Worm (Caenorhabditis elegans) whole organism, young adult: ENCODE measurements around the gene sre-53.
A peak's percentile ranks its signal among the peaks of the same experiment; 100 is the strongest.

ENCODE experiments used
- C17E4.6 ChIP-seq: fragments of 200-800 bp; sonication (Bioruptor generic); IDR thresholded peaks from 2 replicates; pipeline ENCODE4 v1.3.6; 2022; ENCODE audit warnings: missing genetic modification reagents, missing genetic modification characterization, missing compliant biosample characterization
- F22D6.2 ChIP-seq: sonication (generic microtip); optimal IDR thresholded peaks from 2 replicates; lab custom pipeline; 2016; ENCODE audit warnings: mild to moderate bottlenecking, missing genetic modification characterization, missing compliant biosample characterization
- F37B4.10 ChIP-seq: fragments of 200-800 bp; sonication (Bioruptor generic); IDR thresholded peaks from 2 replicates; pipeline ENCODE4 v1.3.6; 2022; ENCODE audit warnings: missing genetic modification characterization, missing compliant biosample characterization
- F49E8.2 ChIP-seq: sonication (generic microtip); optimal IDR thresholded peaks from 3 replicates; lab custom pipeline; 2017; ENCODE audit warnings: missing genetic modification characterization, mild to moderate bottlenecking, missing compliant biosample characterization, antibody characterized with exemption, moderate library complexity; ENCODE audit not compliant: insufficient read depth
- F52B5.7 ChIP-seq: sonication (generic microtip); optimal IDR thresholded peaks from 2 replicates; lab custom pipeline; 2016; ENCODE audit warnings: mild to moderate bottlenecking, missing genetic modification characterization, missing compliant biosample characterization
- K12H6.12 ChIP-seq: fragments of 200-800 bp; sonication (Bioruptor generic); optimal IDR thresholded peaks from 2 replicates; lab custom pipeline; 2018; ENCODE audit warnings: mild to moderate bottlenecking, missing genetic modification characterization, missing compliant biosample characterization
- T07F8.4 ChIP-seq: sonication (generic microtip); optimal IDR thresholded peaks from 2 replicates; lab custom pipeline; 2016; ENCODE audit warnings: mild to moderate bottlenecking, missing genetic modification characterization, moderate library complexity, missing compliant biosample characterization
- Y56A3A.18 ChIP-seq: fragments of 200-800 bp; sonication (Bioruptor generic); IDR thresholded peaks from 2 replicates; pipeline ENCODE4 v1.3.6; 2022; ENCODE audit warnings: missing genetic modification reagents, missing genetic modification characterization, missing compliant biosample characterization
- Y67H2A.10 ChIP-seq: fragments of 200-800 bp; sonication (Bioruptor generic); conservative IDR thresholded peaks from 2 replicates; pipeline ENCODE4 v1.3.6; 2022; ENCODE audit warnings: missing genetic modification reagents, missing genetic modification characterization, missing compliant biosample characterization
- Y79H2A.3 ChIP-seq: fragments of 200-800 bp; sonication (Bioruptor generic); conservative IDR thresholded peaks from 2 replicates; pipeline ENCODE4 v1.3.6; 2022; ENCODE audit warnings: missing genetic modification reagents, missing genetic modification characterization, missing compliant biosample characterization
- Y95B8A.8 ChIP-seq: fragments of 200-800 bp; sonication (Bioruptor generic); IDR thresholded peaks from 2 replicates; pipeline ENCODE4 v1.3.6; 2022; ENCODE audit warnings: missing genetic modification reagents, missing genetic modification characterization, missing compliant biosample characterization
- ama-1 ChIP-seq, 3 experiments: fragments of 150-350 bp in 1 of 3; sonication (generic microtip) in 2 of 3; optimal IDR thresholded peaks; 2 replicates each; lab custom pipeline; 2014 to 2018; ENCODE audit warnings: missing biosample characterization in 2 of 3, missing genetic modification characterization in 2 of 3, missing genetic modification reagents in 2 of 3
- athp-1 ChIP-seq: sonication (generic microtip); optimal IDR thresholded peaks from 2 replicates; lab custom pipeline; 2017; ENCODE audit warnings: mild to moderate bottlenecking, missing genetic modification characterization, missing compliant biosample characterization
- attf-5 ChIP-seq: fragments of 200-800 bp; sonication (Bioruptor generic); optimal IDR thresholded peaks from 2 replicates; lab custom pipeline; 2018; ENCODE audit warnings: mild to moderate bottlenecking, missing genetic modification characterization, missing compliant biosample characterization
- attf-6 ChIP-seq: fragments of 200-800 bp; sonication (Bioruptor generic); IDR thresholded peaks from 2 replicates; pipeline ENCODE4 v1.3.6; 2022; ENCODE audit warnings: missing genetic modification reagents, missing genetic modification characterization, missing compliant biosample characterization
- ccch-3 ChIP-seq: fragments of 200-800 bp; sonication (Bioruptor generic); optimal IDR thresholded peaks from 2 replicates; lab custom pipeline; 2018; ENCODE audit warnings: mild to moderate bottlenecking, missing genetic modification characterization, missing compliant biosample characterization
- cebp-2 ChIP-seq: fragments of 200-800 bp; sonication (Bioruptor generic); IDR thresholded peaks from 2 replicates; pipeline ENCODE4 v1.3.6; 2022; ENCODE audit warnings: missing genetic modification characterization, missing compliant biosample characterization
- ceh-100 ChIP-seq: fragments of 200-800 bp; sonication (Bioruptor generic); IDR thresholded peaks from 2 replicates; pipeline ENCODE4 v1.3.6; 2022; ENCODE audit warnings: missing genetic modification reagents, missing genetic modification characterization, missing compliant biosample characterization
- ceh-27 ChIP-seq: fragments of 200-800 bp; sonication (Bioruptor generic); optimal IDR thresholded peaks from 2 replicates; lab custom pipeline; 2018; ENCODE audit warnings: mild to moderate bottlenecking, missing genetic modification characterization, moderate library complexity, missing compliant biosample characterization
- ceh-79 ChIP-seq: sonication (generic microtip); optimal IDR thresholded peaks from 2 replicates; lab custom pipeline; 2017; ENCODE audit warnings: mild to moderate bottlenecking, missing genetic modification characterization, missing compliant biosample characterization
- ceh-91 ChIP-seq: fragments of 200-800 bp; sonication (Bioruptor generic); IDR thresholded peaks from 2 replicates; pipeline ENCODE4 v1.3.6; 2022; ENCODE audit warnings: missing genetic modification reagents, missing genetic modification characterization, missing compliant biosample characterization
- dox-1 ChIP-seq: fragments of 200-800 bp; sonication (Bioruptor generic); IDR thresholded peaks from 2 replicates; pipeline ENCODE4 v1.3.6; 2022; ENCODE audit warnings: missing genetic modification reagents, missing genetic modification characterization, missing compliant biosample characterization
- egrh-3 ChIP-seq: fragments of 200-800 bp; sonication (Bioruptor generic); IDR thresholded peaks from 2 replicates; pipeline ENCODE4 v1.3.6; 2022; ENCODE audit warnings: missing genetic modification reagents, missing genetic modification characterization, missing compliant biosample characterization
- ets-4 ChIP-seq: fragments of 200-800 bp; sonication (Bioruptor generic); optimal IDR thresholded peaks from 2 replicates; lab custom pipeline; 2018; ENCODE audit warnings: mild to moderate bottlenecking, missing genetic modification characterization, missing compliant biosample characterization
- gei-17 ChIP-seq: fragments of 200-800 bp; sonication (Bioruptor generic); optimal IDR thresholded peaks from 2 replicates; lab custom pipeline; 2018; ENCODE audit warnings: mild to moderate bottlenecking, missing genetic modification characterization, missing compliant biosample characterization
- lin-35 ChIP-seq, 3 experiments: fragments of 150-350 bp in 2 of 3; sonication (generic microtip) in 1 of 3; optimal IDR thresholded peaks; 2 replicates each; lab custom pipeline; 2014 to 2018; ENCODE audit warnings: missing biosample characterization in 3 of 3, missing genetic modification characterization in 3 of 3, missing genetic modification reagents in 3 of 3
- lir-1 ChIP-seq: fragments of 200-800 bp; sonication (Bioruptor generic); conservative IDR thresholded peaks from 2 replicates; pipeline ENCODE4 v1.3.6; 2022; ENCODE audit warnings: missing genetic modification reagents, missing genetic modification characterization, missing compliant biosample characterization
- mcd-1 ChIP-seq: fragments of 200-800 bp; sonication (Bioruptor generic); IDR thresholded peaks from 2 replicates; pipeline ENCODE4 v1.3.6; 2022; ENCODE audit warnings: missing genetic modification reagents, missing genetic modification characterization, missing compliant biosample characterization
- nfya-2 ChIP-seq: fragments of 200-800 bp; sonication (Bioruptor generic); IDR thresholded peaks from 2 replicates; pipeline ENCODE4 v1.3.6; 2022; ENCODE audit warnings: missing genetic modification reagents, missing genetic modification characterization, missing compliant biosample characterization
- nfyb-1 ChIP-seq: fragments of 200-800 bp; sonication (Bioruptor generic); IDR thresholded peaks from 2 replicates; pipeline ENCODE4 v1.3.6; 2022; ENCODE audit warnings: missing genetic modification reagents, missing genetic modification characterization, missing compliant biosample characterization
- nhr-179 ChIP-seq: sonication (generic microtip); optimal IDR thresholded peaks from 2 replicates; lab custom pipeline; 2016; ENCODE audit warnings: mild to moderate bottlenecking, missing genetic modification characterization, missing compliant biosample characterization
- nhr-27 ChIP-seq: fragments of 200-800 bp; sonication (Bioruptor generic); optimal IDR thresholded peaks from 2 replicates; lab custom pipeline; 2018; ENCODE audit warnings: mild to moderate bottlenecking, missing genetic modification characterization, moderate library complexity, missing compliant biosample characterization
- nhr-90 ChIP-seq: sonication (generic microtip); optimal IDR thresholded peaks from 2 replicates; lab custom pipeline; 2016; ENCODE audit warnings: missing genotype, mild to moderate bottlenecking, missing genetic modification characterization, missing compliant biosample characterization
- pbrm-1 ChIP-seq: fragments of 200-800 bp; sonication (Bioruptor generic); IDR thresholded peaks from 2 replicates; pipeline ENCODE4 v1.3.6; 2022; ENCODE audit warnings: missing genetic modification reagents, missing genetic modification characterization, missing compliant biosample characterization
- snpc-1.3 ChIP-seq: sonication (generic microtip); optimal IDR thresholded peaks from 2 replicates; lab custom pipeline; 2017; ENCODE audit warnings: missing genetic modification characterization, mild to moderate bottlenecking, missing compliant biosample characterization, antibody characterized with exemption, moderate library complexity, missing genotype, missing genetic modification reagents; ENCODE audit not compliant: insufficient read depth
- somi-1 ChIP-seq: fragments of 200-800 bp; sonication (Bioruptor generic); optimal IDR thresholded peaks from 2 replicates; lab custom pipeline; 2018; ENCODE audit warnings: mild to moderate bottlenecking, missing genetic modification characterization, missing compliant biosample characterization
- tbp1 ChIP-seq: fragments of 200-800 bp; sonication (Bioruptor generic); optimal IDR thresholded peaks from 2 replicates; lab custom pipeline; 2018; ENCODE audit warnings: mild to moderate bottlenecking, missing genetic modification characterization, missing compliant biosample characterization
- tbx-9 ChIP-seq: sonication (generic microtip); optimal IDR thresholded peaks from 2 replicates; lab custom pipeline; 2016; ENCODE audit warnings: borderline replicate concordance, missing genetic modification characterization, inconsistent platforms, missing compliant biosample characterization
- unc-62 ChIP-seq: fragments of 150-350 bp; optimal IDR thresholded peaks from 2 replicates; lab custom pipeline; 2014; ENCODE audit warnings: missing biosample characterization, missing genetic modification reagents, missing genetic modification characterization
- xnd-1 ChIP-seq: sonication (generic microtip); optimal IDR thresholded peaks from 2 replicates; lab custom pipeline; 2016; ENCODE audit warnings: missing genotype, missing genetic modification reagents, missing genetic modification characterization, missing compliant biosample characterization
- ztf-22 ChIP-seq: fragments of 200-800 bp; sonication (Bioruptor generic); optimal IDR thresholded peaks from 2 replicates; lab custom pipeline; 2018; ENCODE audit warnings: mild to moderate bottlenecking, missing genetic modification characterization, moderate library complexity, missing compliant biosample characterization
- ztf-26 ChIP-seq: sonication (generic microtip); optimal IDR thresholded peaks from 2 replicates; lab custom pipeline; 2017; ENCODE audit warnings: missing genetic modification characterization, missing compliant biosample characterization

Gene sre-53

ce11 chrII:12303142-12303541 is 20.1 kb downstream of the sre-53 start, which contains the start of gene sre-50 (continued):
- no peak for TF ChIP-seq F49E8.2 (tag; lab: Kevin White, UChicago)
- TF ChIP-seq ztf-26, result no peak

DNA sequence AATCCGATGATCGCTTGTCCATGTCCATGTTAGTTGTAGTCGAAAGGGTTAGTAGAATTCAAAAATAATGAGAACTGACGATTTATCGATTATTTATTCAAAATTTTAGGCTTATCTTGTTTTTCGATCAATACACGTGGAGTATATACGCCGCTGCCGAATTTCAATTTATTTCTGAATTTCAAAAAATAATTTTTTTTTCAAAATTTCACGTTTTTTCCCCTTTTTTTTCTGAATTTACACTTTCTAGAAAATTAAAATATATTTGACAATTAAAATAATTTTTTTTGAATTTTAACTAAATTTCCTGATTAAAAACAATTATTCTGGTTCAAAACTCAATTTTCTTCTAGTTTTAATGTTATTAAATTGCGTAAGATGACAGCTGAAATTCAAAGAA is 20.9 kb downstream of the sre-53 start, which contains the start of gene C50E10.1:
C50E10.1 (minus strand) TSS at position 101 of the 400 bp plus-strand sequence.
- TF ChIP-seq attf-5 (GFP tag; lab: Kevin White, UChicago) (no peak), tbx-9 (tag; lab: Kevin White, UChicago) (no peak), F22D6.2 (no peak), ceh-91 (no peak), athp-1 (tag; lab: Kevin White, UChicago) (no peak), F52B5.7 (tag; lab: Kevin White, UChicago) (no peak), nfya-2 (no peak), cebp-2 (GFP tag; lab: Robert Waterston, UW) (no peak), C17E4.6 (GFP tag; lab: Robert Waterston, UW) (no peak), lin-35 (GFP tag; optimal IDR thresholded peaks at IDR 0.05; lab: Kevin White, UChicago) (no peak), dox-1 (GFP tag; lab: Robert Waterston, UW) (no peak), nfyb-1 (no peak), ccch-3 (GFP tag; lab: Kevin White, UChicago) (no peak), lir-1 (GFP tag; lab: Robert Waterston, UW) (no peak), nhr-179 (tag; lab: Kevin White, UChicago) (no peak)

ce11 chrII:12301233-12301632 is 22.0 kb downstream of the sre-53 start:
- TF ChIP-seq Y79H2A.3, result no peak
- no peak for TF ChIP-seq tbp1 (GFP tag; lab: Kevin White, UChicago)
- TF ChIP-seq T07F8.4 (tag; lab: Kevin White, UChicago), result no peak
- TF ChIP-seq egrh-3 (GFP tag; lab: Robert Waterston, UW), result no peak
- TF ChIP-seq ama-1 (optimal IDR thresholded peaks at IDR 0.05; lab: Kevin White, UChicago), result no peak
- no peak for TF ChIP-seq ama-1 (GFP tag; optimal IDR thresholded peaks at IDR 0.05; lab: Kevin White, UChicago)
- TF ChIP-seq F37B4.10 (GFP tag; lab: Robert Waterston, UW), result no peak
- no peak for TF ChIP-seq Y95B8A.8 (GFP tag; lab: Robert Waterston, UW)
- TF ChIP-seq ceh-100 (GFP tag; lab: Robert Waterston, UW), result no peak
- no peak for TF ChIP-seq somi-1 (GFP tag; lab: Kevin White, UChicago)
- TF ChIP-seq nhr-179 (tag; lab: Kevin White, UChicago), result no peak
- no peak for TF ChIP-seq ceh-27 (GFP tag; lab: Kevin White, UChicago)
- no peak for TF ChIP-seq gei-17 (GFP tag; lab: Kevin White, UChicago)

ce11 chrII:12300680-12301079 is 22.5 kb downstream of the sre-53 start:
- TF ChIP-seq xnd-1 (tag; lab: Kevin White, UChicago), result no peak
- TF ChIP-seq ceh-91, result no peak
- no peak for TF ChIP-seq Y95B8A.8 (GFP tag; lab: Robert Waterston, UW)
- no peak for TF ChIP-seq lir-1 (GFP tag; lab: Robert Waterston, UW)
- TF ChIP-seq unc-62 (GFP tag; lab: Kevin White, UChicago), result no peak
- peak; percentile 41 for TF ChIP-seq F49E8.2 (tag; lab: Kevin White, UChicago)
- TF ChIP-seq mcd-1 (GFP tag; lab: Robert Waterston, UW), result no peak
- TF ChIP-seq ets-4, result no peak
- no peak for TF ChIP-seq ceh-79 (tag; lab: Kevin White, UChicago)
- TF ChIP-seq nhr-90, result no peak
- TF ChIP-seq snpc-1.3 (tag; lab: Kevin White, UChicago), result peak; percentile 25
- no peak for TF ChIP-seq ztf-22
- TF ChIP-seq K12H6.12, result no peak
- TF ChIP-seq athp-1 (tag; lab: Kevin White, UChicago), result no peak
- TF ChIP-seq nhr-27 (tag; lab: Kevin White, UChicago), result no peak
- TF ChIP-seq dox-1 (GFP tag; lab: Robert Waterston, UW), result no peak
- no peak for TF ChIP-seq Y67H2A.10 (GFP tag; lab: Robert Waterston, UW)
- no peak for TF ChIP-seq pbrm-1 (GFP tag; lab: Robert Waterston, UW)
- 0 out of 2 replicates have a peak, but pooled peaks have one; percentile 36 for TF ChIP-seq attf-6 (GFP tag; lab: Robert Waterston, UW)
- TF ChIP-seq Y56A3A.18, result no peak
- TF ChIP-seq, all 124 proteins: peak for 3
